Fruit fly (Drosophila melanogaster) whole organism, embryonic: ENCODE results near the gene CG14207.

ENCODE experiments used
- Awh ChIP-seq: fragments of 200-800 bp; sonication (Bioruptor generic); IDR thresholded peaks from 2 replicates; pipeline ENCODE4, ENCODE4 v1.3.6; 2022; ENCODE audit warnings: missing biosample characterization, missing genetic modification characterization
- Bgb ChIP-seq: fragments of 200-800 bp; sonication (Bioruptor generic); IDR thresholded peaks from 2 replicates; pipeline ENCODE4 v1.3.6; 2022; ENCODE audit warnings: missing biosample characterization, missing genetic modification characterization; ENCODE audit not compliant: partially characterized antibody
- CG10209 ChIP-seq: fragments of 200-800 bp; sonication (Bioruptor generic); optimal IDR thresholded peaks from 3 replicates; lab custom pipeline; 2017; ENCODE audit warnings: missing biosample characterization, mild to moderate bottlenecking, missing genetic modification characterization, missing genetic modification reagents
- CG12391 ChIP-seq: fragments of 200-800 bp; sonication (Bioruptor generic); optimal IDR thresholded peaks from 3 replicates; lab custom pipeline; 2018; ENCODE audit warnings: missing biosample characterization, mild to moderate bottlenecking, missing genetic modification characterization, moderate library complexity
- CG12942 ChIP-seq: fragments of 200-800 bp; sonication (Bioruptor generic); optimal IDR thresholded peaks from 3 replicates; lab custom pipeline; 2016; ENCODE audit warnings: missing biosample characterization, missing genetic modification characterization
- CG14710 ChIP-seq: fragments of 200-800 bp; sonication (Bioruptor generic); optimal IDR thresholded peaks from 3 replicates; lab custom pipeline; 2019; ENCODE audit warnings: missing biosample characterization, mild to moderate bottlenecking, missing genetic modification characterization, moderate library complexity
- CG17328 ChIP-seq: fragments of 200-800 bp; sonication (Bioruptor generic); IDR thresholded peaks from 2 replicates; pipeline ENCODE4 v1.3.6; 2022; ENCODE audit warnings: missing biosample characterization, missing genetic modification characterization
- CG1792 ChIP-seq: fragments of 200-800 bp; sonication (Bioruptor generic); optimal IDR thresholded peaks from 2 replicates; lab custom pipeline; 2016; ENCODE audit warnings: missing biosample characterization, missing genetic modification characterization
- CG1832 ChIP-seq: fragments of 200-800 bp; sonication (Bioruptor generic); optimal IDR thresholded peaks from 2 replicates; lab custom pipeline; 2017; ENCODE audit warnings: missing biosample characterization, mild to moderate bottlenecking, missing genetic modification characterization, inconsistent platforms
- CG2199 ChIP-seq: fragments of 200-800 bp; sonication (Bioruptor generic); IDR thresholded peaks from 3 replicates; pipeline ENCODE4 v1.3.6; 2022; ENCODE audit warnings: missing biosample characterization, missing genetic modification characterization
- CG2875 ChIP-seq: fragments of 200-800 bp; sonication (Bioruptor generic); optimal IDR thresholded peaks from 2 replicates; lab custom pipeline; 2017; ENCODE audit warnings: missing biosample characterization, mild to moderate bottlenecking, missing genetic modification characterization, missing genetic modification reagents
- CG30020 ChIP-seq: fragments of 200-800 bp; optimal IDR thresholded peaks from 2 replicates; lab custom pipeline; 2019; ENCODE audit warnings: missing biosample characterization, mild to moderate bottlenecking, missing genetic modification characterization, moderate library complexity
- CG32532 ChIP-seq: fragments of 200-800 bp; sonication (Bioruptor generic); IDR thresholded peaks from 2 replicates; pipeline ENCODE4 v1.3.6; 2022; ENCODE audit warnings: missing biosample characterization, missing genetic modification characterization
- CG3838 ChIP-seq: fragments of 200-800 bp; sonication (Bioruptor generic); optimal IDR thresholded peaks from 3 replicates; lab custom pipeline; 2016; ENCODE audit warnings: missing biosample characterization, missing genetic modification characterization
- CG6254 ChIP-seq: fragments of 200-800 bp; sonication (Bioruptor generic); optimal IDR thresholded peaks from 3 replicates; lab custom pipeline; 2017; ENCODE audit warnings: mild to moderate bottlenecking, missing biosample characterization, missing genetic modification reagents, missing genetic modification characterization
- CG6654 ChIP-seq: fragments of 200-800 bp; sonication (Bioruptor generic); optimal IDR thresholded peaks from 2 replicates; lab custom pipeline; 2017; ENCODE audit warnings: missing biosample characterization, mild to moderate bottlenecking, missing genetic modification characterization
- CG8478 ChIP-seq: fragments of >200 bp; optimal IDR thresholded peaks from 2 replicates; lab custom pipeline; 2018
- CG9727 ChIP-seq: fragments of 200-800 bp; sonication (Bioruptor generic); optimal IDR thresholded peaks from 3 replicates; lab custom pipeline; 2017; ENCODE audit warnings: missing biosample characterization, mild to moderate bottlenecking, missing genetic modification characterization
- CG9797 ChIP-seq: fragments of 200-800 bp; sonication (Bioruptor generic); optimal IDR thresholded peaks from 3 replicates; lab custom pipeline; 2018; ENCODE audit warnings: missing biosample characterization, mild to moderate bottlenecking, missing genetic modification characterization
- CTCF ChIP-seq: fragments of 200-800 bp; sonication (Bioruptor generic); optimal IDR thresholded peaks from 2 replicates; lab custom pipeline; 2017; ENCODE audit warnings: missing biosample characterization, mild to moderate bottlenecking, missing genetic modification characterization, moderate library complexity
- D19A ChIP-seq: fragments of 200-800 bp; optimal IDR thresholded peaks from 3 replicates; lab custom pipeline; 2019; ENCODE audit warnings: missing biosample characterization, mild to moderate bottlenecking, missing genetic modification characterization, moderate library complexity
- Doc3 ChIP-seq: fragments of 200-800 bp; sonication (Bioruptor generic); IDR thresholded peaks from 3 replicates; pipeline ENCODE4 v1.3.6; 2022; ENCODE audit warnings: missing biosample characterization, missing genetic modification characterization; ENCODE audit not compliant: partially characterized antibody
- E2f2 ChIP-seq: fragments of 200-800 bp; sonication (Bioruptor generic); IDR thresholded peaks from 2 replicates; pipeline ENCODE4 v1.3.6; 2022; ENCODE audit warnings: missing biosample characterization, missing genetic modification characterization
- HLHmδ ChIP-seq: fragments of 200-800 bp; sonication (Bioruptor generic); optimal IDR thresholded peaks from 2 replicates; lab custom pipeline; 2018; ENCODE audit warnings: missing biosample characterization, mild to moderate bottlenecking, missing genetic modification characterization, moderate library complexity
- Hand ChIP-seq: fragments of 200-800 bp; sonication (Bioruptor generic); optimal IDR thresholded peaks from 2 replicates; lab custom pipeline; 2017; ENCODE audit warnings: mild to moderate bottlenecking, missing biosample characterization, missing genetic modification reagents, missing genetic modification characterization
- HmgD ChIP-seq: fragments of 200-800 bp; sonication (Bioruptor generic); optimal IDR thresholded peaks from 3 replicates; lab custom pipeline; 2016; ENCODE audit warnings: missing biosample characterization, missing genetic modification characterization
- MBD-R2 ChIP-seq: fragments of 200-800 bp; sonication (Bioruptor generic); IDR thresholded peaks from 2 replicates; pipeline ENCODE4 v1.3.6; 2022; ENCODE audit warnings: missing biosample characterization, missing genetic modification characterization
- Med ChIP-seq: fragments of 200-800 bp; sonication (Bioruptor generic); peaks from one replicate; lab custom pipeline; 2016; ENCODE audit warnings: missing biosample characterization, missing genetic modification characterization, mild to moderate bottlenecking, inconsistent platforms, moderate library complexity
- NfI ChIP-seq: fragments of 200-800 bp; sonication (Bioruptor generic); optimal IDR thresholded peaks from 3 replicates; lab custom pipeline; 2018; ENCODE audit warnings: missing biosample characterization, mild to moderate bottlenecking, missing genetic modification characterization, moderate library complexity
- TFAM ChIP-seq: fragments of 200-800 bp; sonication (Bioruptor generic); optimal IDR thresholded peaks from 2 replicates; lab custom pipeline; 2017; ENCODE audit warnings: missing biosample characterization, missing genetic modification characterization, inconsistent platforms
- Trl ChIP-seq, 3 experiments: fragments of >200 bp in 2 of 3; fragments of 200-800 bp in 1 of 3; sonication (Bioruptor generic) in 1 of 3; optimal IDR thresholded peaks; 2 replicates in 1 of 3; 3 replicates in 2 of 3; lab custom pipeline; 2016 to 2017; ENCODE audit warnings: missing biosample characterization in 1 of 3, missing genetic modification characterization in 1 of 3
- Xrp1 ChIP-seq: fragments of 200-800 bp; sonication (Bioruptor generic); IDR thresholded peaks from 2 replicates; pipeline ENCODE4 v1.3.6; 2022; ENCODE audit warnings: missing biosample characterization, missing genetic modification characterization
- ac ChIP-seq: fragments of 200-800 bp; sonication (Bioruptor generic); optimal IDR thresholded peaks from 3 replicates; lab custom pipeline; 2017; ENCODE audit warnings: missing biosample characterization, mild to moderate bottlenecking, missing genetic modification characterization
- cato ChIP-seq: fragments of 200-800 bp; sonication (Bioruptor generic); optimal IDR thresholded peaks from 2 replicates; lab custom pipeline; 2016; ENCODE audit warnings: missing biosample characterization, missing genetic modification characterization, borderline replicate concordance
- dpn ChIP-seq, 2 experiments: fragments of 200-800 bp; sonication (Bioruptor generic); optimal IDR thresholded peaks; 3 replicates each; lab custom pipeline; 2016; ENCODE audit warnings: missing biosample characterization in 2 of 2, missing genetic modification characterization in 2 of 2
- ftz-f1 ChIP-seq: fragments of 200-800 bp; sonication (Bioruptor generic); optimal IDR thresholded peaks from 2 replicates; lab custom pipeline; 2016; ENCODE audit warnings: missing biosample characterization, missing genetic modification characterization
- gfzf ChIP-seq: fragments of 200-800 bp; sonication (Bioruptor generic); optimal IDR thresholded peaks from 2 replicates; lab custom pipeline; 2016; ENCODE audit warnings: missing biosample characterization, mild to moderate bottlenecking, missing genetic modification characterization, moderate library complexity
- grau ChIP-seq: fragments of 200-800 bp; optimal IDR thresholded peaks from 3 replicates; lab custom pipeline; 2019; ENCODE audit warnings: missing biosample characterization, mild to moderate bottlenecking, missing genetic modification characterization, moderate library complexity
- hkb ChIP-seq, 2 experiments: fragments of 200-800 bp in 1 of 2; fragments of >200 bp in 1 of 2; sonication (Bioruptor generic) in 1 of 2; IDR thresholded peaks in 1 of 2; optimal IDR thresholded peaks in 1 of 2; 2 replicates each; pipeline versions ENCODE4 v1.3.6 to Lab custom; 2017 to 2022; ENCODE audit warnings: missing biosample characterization in 1 of 2, missing genetic modification characterization in 1 of 2
- sob ChIP-seq: fragments of 200-800 bp; sonication (Bioruptor generic); IDR thresholded peaks from 2 replicates; pipeline ENCODE4 v1.3.6; 2022; ENCODE audit warnings: missing biosample characterization, missing genetic modification characterization
- trem ChIP-seq: fragments of 200-800 bp; optimal IDR thresholded peaks from 3 replicates; lab custom pipeline; 2019; ENCODE audit warnings: missing biosample characterization, mild to moderate bottlenecking, missing genetic modification characterization, moderate library complexity
- unpg ChIP-seq: fragments of 200-800 bp; sonication (Bioruptor generic); optimal IDR thresholded peaks from 3 replicates; lab custom pipeline; 2018; ENCODE audit warnings: missing biosample characterization, mild to moderate bottlenecking, missing genetic modification characterization, moderate library complexity
- wek ChIP-seq: fragments of 200-800 bp; sonication (Bioruptor generic); optimal IDR thresholded peaks from 3 replicates; lab custom pipeline; 2018; ENCODE audit warnings: missing biosample characterization, mild to moderate bottlenecking, missing genetic modification characterization, moderate library complexity

CG14207 gene

dm6 chrX:19640707-19641248 is 35.8 kb downstream of the CG14207 start:
- no peak for TF ChIP-seq CG32532 (GFP tag; lab: Robert Waterston, UW)
- no peak for TF ChIP-seq E2f2 (GFP tag; lab: Robert Waterston, UW)
- no peak for TF ChIP-seq ftz-f1
- TF ChIP-seq Doc3: no peak
- no peak for TF ChIP-seq CG2875 (GFP tag; lab: Kevin White, UChicago)
- TF ChIP-seq CG30020 (tag; lab: Kevin White, UChicago): no peak
- no peak for TF ChIP-seq CG6654 (GFP tag; lab: Kevin White, UChicago)
- no peak for TF ChIP-seq CG12942 (GFP tag; lab: Kevin White, UChicago)
- peak; percentile 66 for TF ChIP-seq CG1832 (GFP tag; lab: Kevin White, UChicago)
- no peak for TF ChIP-seq D19A (tag; lab: Kevin White, UChicago)
- no peak for TF ChIP-seq cato (GFP tag; lab: Kevin White, UChicago)
- TF ChIP-seq TFAM (GFP tag; lab: Kevin White, UChicago): no peak
- no peak for TF ChIP-seq CG2199 (GFP tag; lab: Robert Waterston, UW)
- no peak for TF ChIP-seq CG3838
- no peak for TF ChIP-seq Xrp1 (GFP tag; lab: Robert Waterston, UW)
- no peak for TF ChIP-seq Trl (optimal IDR thresholded peaks at IDR 0.05; lab: Kevin White, UChicago)
- no peak for TF ChIP-seq Trl (GFP tag; optimal IDR thresholded peaks at IDR 0.05; lab: Kevin White, UChicago)
- no peak for TF ChIP-seq CG1792
- TF ChIP-seq Med (GFP tag; lab: Kevin White, UChicago): peak; percentile 37
- no peak for TF ChIP-seq ac (GFP tag; lab: Kevin White, UChicago)
- TF ChIP-seq CG10209 (GFP tag; lab: Kevin White, UChicago): no peak
- TF ChIP-seq trem: no peak
- peak; percentile 59 for TF ChIP-seq CG8478 (lab: Kevin White, UChicago)
- TF ChIP-seq HLHmδ: no peak
- TF ChIP-seq CG12391 (tag; lab: Kevin White, UChicago): no peak
- no peak for TF ChIP-seq NfI (GFP tag; lab: Kevin White, UChicago)
- no peak for TF ChIP-seq hkb (optimal IDR thresholded peaks at IDR 0.05; lab: Kevin White, UChicago)
- TF ChIP-seq hkb (GFP tag; IDR thresholded peaks at IDR 0.05; lab: Robert Waterston, UW): no peak
- TF ChIP-seq unpg (GFP tag; lab: Kevin White, UChicago): no peak
- 0 out of 2 replicates have a peak, but pooled peaks have one; percentile 13 for TF ChIP-seq Bgb (GFP tag; lab: Robert Waterston, UW)
- TF ChIP-seq Hand (GFP tag; lab: Kevin White, UChicago): no peak
- no peak for TF ChIP-seq CG14710 (tag; lab: Kevin White, UChicago)
- TF ChIP-seq MBD-R2 (GFP tag; lab: Robert Waterston, UW): peak; percentile 34; the same call in 1 of the 2 replicates
- no peak for TF ChIP-seq CG17328
- no peak for TF ChIP-seq HmgD (GFP tag; lab: Kevin White, UChicago)
- TF ChIP-seq CG9797 (GFP tag; lab: Kevin White, UChicago): no peak
- TF ChIP-seq Awh: no peak
- TF ChIP-seq sob (GFP tag; lab: Robert Waterston, UW): no peak
- no peak for TF ChIP-seq CG9727 (GFP tag; lab: Kevin White, UChicago)
- TF ChIP-seq gfzf: no peak
- no peak for TF ChIP-seq grau (tag; lab: Kevin White, UChicago)
- peak; percentile 46 for TF ChIP-seq CG6254 (GFP tag; lab: Kevin White, UChicago)
- TF ChIP-seq dpn (GFP tag; optimal IDR thresholded peaks at IDR 0.05; lab: Kevin White, UChicago): no peak
- no peak for TF ChIP-seq CTCF (GFP tag; lab: Kevin White, UChicago)
- TF ChIP-seq wek: no peak
